Worm (Caenorhabditis elegans): ENCODE data around the gene sqv-7.

DNA sequence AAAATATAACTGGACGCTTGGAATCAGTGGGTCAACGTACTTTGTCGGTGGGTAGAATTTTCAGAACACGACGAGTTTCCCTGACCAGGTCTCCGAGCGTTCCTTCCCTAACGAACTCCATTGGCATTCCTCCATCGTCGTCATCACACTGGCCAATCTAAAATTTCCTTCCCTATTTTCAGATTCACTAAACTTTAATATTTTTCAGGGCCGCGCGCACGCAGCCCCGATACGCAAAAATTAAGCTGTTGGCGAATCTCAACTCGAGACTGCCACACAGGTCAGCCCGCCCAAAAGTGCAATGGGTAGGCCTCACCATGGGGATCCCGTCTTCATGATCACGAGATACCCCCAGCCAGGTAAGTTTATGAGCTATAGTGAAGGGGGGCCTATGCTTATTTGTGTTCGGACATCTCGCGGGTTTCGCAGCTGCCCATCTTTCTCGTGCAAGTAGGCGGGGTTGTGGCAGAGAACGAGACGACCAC lies 44.3 kb downstream of the sqv-7 start:
- peak; percentile 31 for TF ChIP-seq efl-1 (GFP tag; optimal IDR thresholded peaks at IDR 0.05)
- TF ChIP-seq tbp1 (GFP tag; optimal IDR thresholded peaks at IDR 0.05) = peak; percentile 79
- TF ChIP-seq rcor-1 (GFP tag; IDR thresholded peaks at IDR 0.05) = peak; percentile 84
- peak; percentile 75 for TF ChIP-seq Y53G8AR.9 (GFP tag; conservative IDR thresholded peaks at IDR 0.05)
- no peak for TF ChIP-seq mxl-1 (tag; optimal IDR thresholded peaks at IDR 0.05)
- peak; percentile 93 for TF ChIP-seq ekl-4 (GFP tag; IDR thresholded peaks at IDR 0.05)
- TF ChIP-seq tlf-1 (GFP tag; optimal IDR thresholded peaks at IDR 0.05) = peak; percentile 59
- no peak for TF ChIP-seq unc-62 (GFP tag; optimal IDR thresholded peaks at IDR 0.05)
- peak; percentile 47 for TF ChIP-seq him-1 (tag; optimal IDR thresholded peaks at IDR 0.05)

All from whole organism, young adult.